Worm (Caenorhabditis elegans) whole organism, L4 larva: ENCODE results near the gene C43H6.12.

Source experiments
- F37D6.2 ChIP-seq: sonication (generic microtip); optimal IDR thresholded peaks from 2 replicates; lab custom pipeline; 2016; ENCODE audit warnings: mild to moderate bottlenecking, missing genetic modification characterization, missing compliant biosample characterization
- ama-1 ChIP-seq: fragments of 150-350 bp; optimal IDR thresholded peaks from 2 replicates; lab custom pipeline; 2014; ENCODE audit warnings: inconsistent platforms, mixed read lengths
- lin-1 ChIP-seq: fragments of 200-800 bp; sonication (Bioruptor generic); IDR thresholded peaks from 2 replicates; pipeline ENCODE4 v1.3.6; 2022; ENCODE audit warnings: missing genetic modification reagents, missing genetic modification characterization, missing compliant biosample characterization
- unc-130 ChIP-seq: sonication (generic microtip); optimal IDR thresholded peaks from 2 replicates; lab custom pipeline; 2016; ENCODE audit warnings: missing genetic modification reagents, missing genetic modification characterization, missing compliant biosample characterization

ce11 chrX:2435353-2435752 is 25.9 kb downstream of the C43H6.12 start:
- TF ChIP-seq lin-1: no peak
- TF ChIP-seq ama-1 (lab: Kevin White, UChicago): no peak
- no peak for TF ChIP-seq unc-130
- TF ChIP-seq F37D6.2: no peak
